Fruit fly (Drosophila melanogaster): ENCODE results near the gene nes.

Gene nes

DNA sequence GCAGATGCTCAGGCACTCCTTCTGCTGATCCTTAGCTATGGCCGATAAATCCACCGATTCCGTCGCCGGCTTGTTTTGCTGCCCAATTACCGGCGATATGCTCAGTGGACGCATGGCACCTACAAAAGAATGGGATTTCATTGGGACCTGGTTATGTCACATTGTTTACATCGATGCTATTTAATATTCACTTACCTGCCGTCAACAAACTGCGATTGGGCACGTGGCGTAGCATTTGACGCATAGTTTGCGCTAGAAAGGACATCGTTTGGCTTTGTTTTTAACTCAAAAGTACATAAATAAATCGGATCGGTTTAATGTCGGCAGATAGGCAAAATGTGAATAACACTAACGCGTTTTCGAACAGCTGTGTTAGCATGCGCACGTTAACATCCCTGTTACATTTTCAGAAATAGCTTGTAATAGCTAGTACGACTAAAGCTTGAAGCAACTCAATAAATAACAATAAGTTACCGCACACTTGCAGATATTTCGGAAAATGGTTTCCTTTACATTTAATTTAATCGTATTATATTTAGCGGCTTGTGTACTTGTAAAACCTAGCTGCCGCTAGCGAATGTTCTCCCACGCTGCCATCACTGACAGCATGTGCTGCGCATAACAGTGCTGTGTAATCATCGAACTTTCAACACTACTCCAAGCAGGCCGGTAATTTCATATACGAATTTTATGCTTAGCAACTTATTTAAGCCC lies 5.6 kb downstream of the nes start, which contains the start of the genes mRpL21 and rept (continued):
- TF ChIP-seq lilli (GFP tag; optimal IDR thresholded peaks at IDR 0.05) = peak; percentile 80
- TF ChIP-seq toy (GFP tag; IDR thresholded peaks at IDR 0.05) = no peak
- TF ChIP-seq CG4854 (GFP tag; optimal IDR thresholded peaks at IDR 0.05) = peak; percentile 54
- TF ChIP-seq CG1602 (GFP tag; optimal IDR thresholded peaks at IDR 0.05) = no peak
- peak; percentile 12 for TF ChIP-seq CG11723 (GFP tag; optimal IDR thresholded peaks at IDR 0.05)
- no peak for TF ChIP-seq p53 (GFP tag; optimal IDR thresholded peaks at IDR 0.05)
- TF ChIP-seq CG2875 (GFP tag; optimal IDR thresholded peaks at IDR 0.05) = no peak
- no peak for TF ChIP-seq mld (GFP tag; IDR thresholded peaks at IDR 0.05; ENCODE audit: partially characterized antibody)
- no peak for TF ChIP-seq ap (GFP tag; IDR thresholded peaks at IDR 0.05)
- peak; percentile 10 for TF ChIP-seq Oli (tag; optimal IDR thresholded peaks at IDR 0.05)
- peak in 1 of 3 experiments; percentile 17 for TF ChIP-seq Stat92E (GFP tag; optimal IDR thresholded peaks at IDR 0.05)
- TF ChIP-seq CG4730 (GFP tag; IDR thresholded peaks at IDR 0.05) = no peak
- TF ChIP-seq CG3838 (GFP tag; optimal IDR thresholded peaks at IDR 0.05) = no peak
- peak; percentile 41; the same call in 1 of the 2 replicates for TF ChIP-seq CG16779 (GFP tag; IDR thresholded peaks at IDR 0.05)
- peak; percentile 31 for TF ChIP-seq repo (GFP tag; optimal IDR thresholded peaks at IDR 0.05)
- TF ChIP-seq Atf-2 (GFP tag; optimal IDR thresholded peaks at IDR 0.05) = peak; percentile 28
- peak; percentile 89 for TF ChIP-seq sens (GFP tag)
- TF ChIP-seq yki (optimal IDR thresholded peaks at IDR 0.05) = no peak
- peak; percentile 78 for TF ChIP-seq CG13624 (GFP tag; optimal IDR thresholded peaks at IDR 0.05)
- TF ChIP-seq ind (GFP tag; optimal IDR thresholded peaks at IDR 0.05) = peak; percentile 57
- no peak for TF ChIP-seq ac (GFP tag; optimal IDR thresholded peaks at IDR 0.05)
- TF ChIP-seq Nf-YB (GFP tag; optimal IDR thresholded peaks at IDR 0.05) = peak; percentile 5
- peak; percentile 16; the same call in 1 of the 2 replicates for TF ChIP-seq klu (GFP tag; IDR thresholded peaks at IDR 0.05)
- TF ChIP-seq CG11093 (GFP tag; IDR thresholded peaks at IDR 0.05) = no peak
- TF ChIP-seq CG2202 (tag; optimal IDR thresholded peaks at IDR 0.05) = no peak
- peak; percentile 42 for TF ChIP-seq Dp (GFP tag; optimal IDR thresholded peaks at IDR 0.05)
- peak; percentile 32 for TF ChIP-seq fd3F (GFP tag; optimal IDR thresholded peaks at IDR 0.05)
- TF ChIP-seq Optix (GFP tag; IDR thresholded peaks at IDR 0.05) = no peak; the same call in 2 of the 3 replicates
- peak; percentile 0 for TF ChIP-seq CG10979 (tag; optimal IDR thresholded peaks at IDR 0.05)
- TF ChIP-seq unpg (GFP tag; optimal IDR thresholded peaks at IDR 0.05) = peak; percentile 52
- peak; percentile 7 for TF ChIP-seq BtbVII (GFP tag; optimal IDR thresholded peaks at IDR 0.05)
- TF ChIP-seq Hmr (GFP tag; optimal IDR thresholded peaks at IDR 0.05) = peak; percentile 73
- no peak for TF ChIP-seq ham (GFP tag; IDR thresholded peaks at IDR 0.05)
- peak; percentile 34 for TF ChIP-seq MESR4 (GFP tag; optimal IDR thresholded peaks at IDR 0.05)
- no peak for TF ChIP-seq ERR (GFP tag; optimal IDR thresholded peaks at IDR 0.05)
- TF ChIP-seq cwo (GFP tag; optimal IDR thresholded peaks at IDR 0.05) = peak; percentile 45
- TF ChIP-seq ranshi (GFP tag; IDR thresholded peaks at IDR 0.05) = no peak
- TF ChIP-seq dpn (GFP tag; optimal IDR thresholded peaks at IDR 0.05) = peak; percentile 63 to 70
- peak; percentile 47; the same call in 1 of the 3 replicates for TF ChIP-seq ci (GFP tag; IDR thresholded peaks at IDR 0.05)
- TF ChIP-seq CG30020 (tag; optimal IDR thresholded peaks at IDR 0.05) = peak; percentile 53
- no peak for TF ChIP-seq CG31365 (tag; optimal IDR thresholded peaks at IDR 0.05)
- TF ChIP-seq crol (GFP tag; IDR thresholded peaks at IDR 0.05) = no peak
- TF ChIP-seq HLH4C (GFP tag; IDR thresholded peaks at IDR 0.05; ENCODE audit: partially characterized antibody) = no peak
- peak; percentile 24; the same call in 1 of the 2 replicates for TF ChIP-seq CG14441 (GFP tag; IDR thresholded peaks at IDR 0.05)
- TF ChIP-seq Bgb (GFP tag; IDR thresholded peaks at IDR 0.05; ENCODE audit: partially characterized antibody) = no peak
- TF ChIP-seq CG32532 (GFP tag; IDR thresholded peaks at IDR 0.05) = peak; percentile 42
- TF ChIP-seq Dbx (GFP tag; IDR thresholded peaks at IDR 0.05) = peak; percentile 59
- no peak for TF ChIP-seq Dref (GFP tag; IDR thresholded peaks at IDR 0.05)
- peak; percentile 13 for TF ChIP-seq CG1647 (GFP tag; optimal IDR thresholded peaks at IDR 0.05)
- TF ChIP-seq CG10959 (GFP tag; IDR thresholded peaks at IDR 0.05) = no peak

All from whole organism, embryonic.